Fruit fly (Drosophila melanogaster) whole organism, embryonic: Measurements from ENCODE around the gene Hexo1.

Experiments
- CG10209 ChIP-seq: fragments of 200-800 bp; sonication (Bioruptor generic); optimal IDR thresholded peaks from 3 replicates; lab custom pipeline; 2017; ENCODE audit warnings: missing biosample characterization, mild to moderate bottlenecking, missing genetic modification characterization, missing genetic modification reagents
- CG12744 ChIP-seq: fragments of 200-800 bp; sonication (Bioruptor generic); optimal IDR thresholded peaks from 2 replicates; lab custom pipeline; 2016; ENCODE audit warnings: missing biosample characterization, missing genetic modification characterization
- CG12769 ChIP-seq: fragments of 200-800 bp; sonication (Bioruptor generic); optimal IDR thresholded peaks from 2 replicates; lab custom pipeline; 2019; ENCODE audit warnings: missing biosample characterization, mild to moderate bottlenecking, missing genetic modification characterization, moderate library complexity
- CG13624 ChIP-seq: fragments of 200-800 bp; sonication (Bioruptor generic); optimal IDR thresholded peaks from 2 replicates; lab custom pipeline; 2016; ENCODE audit warnings: missing biosample characterization, missing genetic modification characterization
- CG15073 ChIP-seq: fragments of 200-800 bp; sonication (Bioruptor generic); optimal IDR thresholded peaks from 2 replicates; lab custom pipeline; 2016; ENCODE audit warnings: missing biosample characterization, missing genetic modification characterization
- CG1647 ChIP-seq: fragments of 200-800 bp; sonication (Bioruptor generic); optimal IDR thresholded peaks from 3 replicates; lab custom pipeline; 2016; ENCODE audit warnings: missing biosample characterization, missing genetic modification characterization
- CG18619 ChIP-seq: fragments of 200-800 bp; sonication (Bioruptor generic); optimal IDR thresholded peaks from 3 replicates; lab custom pipeline; 2017; ENCODE audit warnings: missing biosample characterization, mild to moderate bottlenecking, missing genetic modification characterization
- CG30403 ChIP-seq: fragments of 200-800 bp; sonication (Bioruptor generic); optimal IDR thresholded peaks from 3 replicates; lab custom pipeline; 2016; ENCODE audit warnings: missing biosample characterization, missing genetic modification characterization
- CG31224 ChIP-seq: fragments of 200-800 bp; sonication (Bioruptor generic); IDR thresholded peaks from 2 replicates; pipeline ENCODE4 v1.3.6; 2022; ENCODE audit warnings: missing biosample characterization, missing genetic modification characterization
- CG34224 ChIP-seq: fragments of 200-800 bp; sonication (Bioruptor generic); IDR thresholded peaks from 3 replicates; pipeline ENCODE4 v1.3.6; 2022; ENCODE audit warnings: missing biosample characterization, missing genetic modification characterization; ENCODE audit not compliant: partially characterized antibody
- CG3847 ChIP-seq: fragments of 200-800 bp; sonication (Bioruptor generic); IDR thresholded peaks from 2 replicates; pipeline ENCODE4 v1.3.6; 2022; ENCODE audit warnings: missing biosample characterization, missing genetic modification characterization
- CG4854 ChIP-seq: fragments of 200-800 bp; sonication (Bioruptor generic); optimal IDR thresholded peaks from 2 replicates; lab custom pipeline; 2016; ENCODE audit warnings: missing biosample characterization, missing genetic modification characterization, inconsistent platforms
- CG8388 ChIP-seq: fragments of 200-800 bp; sonication (Bioruptor generic); optimal IDR thresholded peaks from 2 replicates; lab custom pipeline; 2019; ENCODE audit warnings: missing biosample characterization, mild to moderate bottlenecking, missing genetic modification characterization, moderate library complexity
- CG9727 ChIP-seq: fragments of 200-800 bp; sonication (Bioruptor generic); optimal IDR thresholded peaks from 3 replicates; lab custom pipeline; 2017; ENCODE audit warnings: missing biosample characterization, mild to moderate bottlenecking, missing genetic modification characterization
- CG9797 ChIP-seq: fragments of 200-800 bp; sonication (Bioruptor generic); optimal IDR thresholded peaks from 3 replicates; lab custom pipeline; 2018; ENCODE audit warnings: missing biosample characterization, mild to moderate bottlenecking, missing genetic modification characterization
- CkIIα-i1 ChIP-seq: fragments of 200-800 bp; sonication (Bioruptor generic); IDR thresholded peaks from 2 replicates; pipeline ENCODE4 v1.3.6; 2022; ENCODE audit warnings: missing biosample characterization, missing genetic modification characterization
- D ChIP-seq, 2 experiments: fragments of 200-800 bp in 1 of 2; fragments of >200 bp in 1 of 2; sonication (Bioruptor generic) in 1 of 2; optimal IDR thresholded peaks; 2 replicates in 1 of 2; 3 replicates in 1 of 2; lab custom pipeline; 2017; ENCODE audit warnings: mild to moderate bottlenecking in 1 of 2, missing biosample characterization in 1 of 2, missing genetic modification characterization in 1 of 2, missing genetic modification reagents in 1 of 2
- Dip3 ChIP-seq: fragments of 200-800 bp; sonication (Bioruptor generic); optimal IDR thresholded peaks from 3 replicates; lab custom pipeline; 2016; ENCODE audit warnings: missing biosample characterization, missing genetic modification characterization
- Hmr ChIP-seq: fragments of 200-800 bp; sonication (Bioruptor generic); optimal IDR thresholded peaks from 3 replicates; lab custom pipeline; 2017; ENCODE audit warnings: mild to moderate bottlenecking, missing biosample characterization, missing genetic modification reagents, missing genetic modification characterization
- Myb ChIP-seq: fragments of 200-800 bp; sonication (Bioruptor generic); optimal IDR thresholded peaks from 2 replicates; lab custom pipeline; 2016; ENCODE audit warnings: missing biosample characterization, missing genetic modification characterization
- NC2α ChIP-seq: fragments of 200-800 bp; sonication (Bioruptor generic); optimal IDR thresholded peaks from 2 replicates; lab custom pipeline; 2016; ENCODE audit warnings: missing biosample characterization, missing genetic modification characterization
- NFAT ChIP-seq: fragments of 200-800 bp; sonication (Bioruptor generic); IDR thresholded peaks from 2 replicates; pipeline ENCODE4 v1.3.6; 2022; ENCODE audit warnings: missing biosample characterization, missing genetic modification characterization
- Opbp ChIP-seq: fragments of 200-800 bp; sonication (Bioruptor generic); IDR thresholded peaks from 3 replicates; pipeline ENCODE4 v1.3.6; 2022; ENCODE audit warnings: missing biosample characterization, missing genetic modification characterization; ENCODE audit not compliant: partially characterized antibody
- PHDP ChIP-seq: fragments of 200-800 bp; sonication (Bioruptor generic); optimal IDR thresholded peaks from 3 replicates; lab custom pipeline; 2018; ENCODE audit warnings: missing biosample characterization, mild to moderate bottlenecking, missing genetic modification characterization, moderate library complexity
- Ssrp ChIP-seq: fragments of 200-800 bp; sonication (Bioruptor generic); optimal IDR thresholded peaks from 2 replicates; lab custom pipeline; 2018; ENCODE audit warnings: missing biosample characterization, mild to moderate bottlenecking, missing genetic modification characterization, moderate library complexity
- TFAM ChIP-seq: fragments of 200-800 bp; sonication (Bioruptor generic); optimal IDR thresholded peaks from 2 replicates; lab custom pipeline; 2017; ENCODE audit warnings: missing biosample characterization, missing genetic modification characterization, inconsistent platforms
- Vsx1 ChIP-seq: fragments of 200-800 bp; sonication (Bioruptor generic); optimal IDR thresholded peaks from 2 replicates; lab custom pipeline; 2017; ENCODE audit warnings: missing biosample characterization, mild to moderate bottlenecking, missing genetic modification characterization, missing genetic modification reagents
- bcd ChIP-seq: fragments of 200-800 bp; sonication (Bioruptor generic); optimal IDR thresholded peaks from 2 replicates; lab custom pipeline; 2017; ENCODE audit warnings: missing biosample characterization, mild to moderate bottlenecking, missing genetic modification characterization
- croc ChIP-seq: fragments of 200-800 bp; sonication (Bioruptor generic); conservative IDR thresholded peaks from 3 replicates; pipeline ENCODE4 v1.3.6; 2022; ENCODE audit warnings: missing biosample characterization, missing genetic modification characterization
- cwo ChIP-seq: fragments of 200-800 bp; sonication (Bioruptor generic); optimal IDR thresholded peaks from 3 replicates; lab custom pipeline; 2017; ENCODE audit warnings: missing biosample characterization, missing genetic modification characterization, mild to moderate bottlenecking, moderate library complexity, missing genetic modification reagents
- gro ChIP-seq: fragments of 200-800 bp; sonication (Bioruptor generic); optimal IDR thresholded peaks from 2 replicates; lab custom pipeline; 2016; ENCODE audit warnings: missing biosample characterization, missing genetic modification characterization
- hbn ChIP-seq: fragments of 200-800 bp; sonication (Bioruptor generic); IDR thresholded peaks from 2 replicates; pipeline ENCODE4 v1.3.6; 2022; ENCODE audit warnings: missing biosample characterization, missing genetic modification characterization; ENCODE audit not compliant: partially characterized antibody
- hth ChIP-seq: fragments of >200 bp; optimal IDR thresholded peaks from 2 replicates; lab custom pipeline; 2017; ENCODE audit warnings: inconsistent platforms
- kay ChIP-seq: fragments of 200-800 bp; sonication (Bioruptor generic); optimal IDR thresholded peaks from 2 replicates; lab custom pipeline; 2016; ENCODE audit warnings: missing biosample characterization, missing genetic modification characterization
- ken ChIP-seq: fragments of 200-800 bp; sonication (Bioruptor generic); IDR thresholded peaks from 3 replicates; pipeline ENCODE4 v1.3.6; 2022; ENCODE audit warnings: missing biosample characterization, missing genetic modification characterization
- knrl ChIP-seq: fragments of 200-800 bp; sonication (Bioruptor generic); IDR thresholded peaks from 3 replicates; pipeline ENCODE4 v1.3.6; 2022; ENCODE audit warnings: missing biosample characterization, missing genetic modification characterization; ENCODE audit not compliant: partially characterized antibody
- lilli ChIP-seq: fragments of 200-800 bp; sonication (Bioruptor generic); optimal IDR thresholded peaks from 3 replicates; lab custom pipeline; 2016; ENCODE audit warnings: missing biosample characterization, missing genetic modification characterization
- lola ChIP-seq, 3 experiments: fragments of >200 bp in 2 of 3; fragments of 200-800 bp in 1 of 3; sonication (Bioruptor generic) in 1 of 3; optimal IDR thresholded peaks; 2 replicates each; lab custom pipeline; 2017 to 2019; ENCODE audit warnings: missing biosample characterization in 3 of 3, missing genetic modification characterization in 3 of 3, mild to moderate bottlenecking in 1 of 3, moderate library complexity in 1 of 3
- mld ChIP-seq: fragments of 200-800 bp; sonication (Bioruptor generic); IDR thresholded peaks from 3 replicates; pipeline ENCODE4 v1.3.6; 2022; ENCODE audit warnings: missing biosample characterization, missing genetic modification characterization; ENCODE audit not compliant: partially characterized antibody
- nau ChIP-seq: fragments of 200-800 bp; sonication (Bioruptor generic); optimal IDR thresholded peaks from 3 replicates; lab custom pipeline; 2017; ENCODE audit warnings: missing biosample characterization, mild to moderate bottlenecking, missing genetic modification characterization, missing genetic modification reagents
- nom ChIP-seq: fragments of 200-800 bp; sonication (Bioruptor generic); optimal IDR thresholded peaks from 2 replicates; lab custom pipeline; 2017; ENCODE audit warnings: missing biosample characterization, missing genetic modification characterization, mild to moderate bottlenecking, moderate library complexity, missing genetic modification reagents
- pita ChIP-seq: fragments of 200-800 bp; sonication (Bioruptor generic); optimal IDR thresholded peaks from 2 replicates; lab custom pipeline; 2017; ENCODE audit warnings: missing biosample characterization, mild to moderate bottlenecking, missing genetic modification characterization
- rib ChIP-seq: fragments of 200-800 bp; sonication (Bioruptor generic); IDR thresholded peaks from 2 replicates; pipeline ENCODE4 v1.3.6; 2022; ENCODE audit warnings: missing biosample characterization, missing genetic modification characterization
- ro ChIP-seq: fragments of 200-800 bp; sonication (Bioruptor generic); IDR thresholded peaks from 2 replicates; pipeline ENCODE4 v1.3.6; 2022; ENCODE audit warnings: missing biosample characterization, missing genetic modification characterization
- trh ChIP-seq: fragments of 200-800 bp; sonication (Bioruptor generic); optimal IDR thresholded peaks from 2 replicates; lab custom pipeline; 2016; ENCODE audit warnings: missing biosample characterization, missing genetic modification characterization
- twi ChIP-seq: fragments of 200-800 bp; optimal IDR thresholded peaks from 2 replicates; lab custom pipeline; 2019; ENCODE audit warnings: missing biosample characterization, mild to moderate bottlenecking, missing genetic modification characterization, moderate library complexity
- wek ChIP-seq: fragments of 200-800 bp; sonication (Bioruptor generic); optimal IDR thresholded peaks from 3 replicates; lab custom pipeline; 2018; ENCODE audit warnings: missing biosample characterization, mild to moderate bottlenecking, missing genetic modification characterization, moderate library complexity

Hexo1 gene

dm6 chr3L:4239442-4240322 is 48.8 kb upstream of the Hexo1 start, which contains the start of gene Sqor (continued):
- no peak for TF ChIP-seq mld (GFP tag; lab: Robert Waterston, UW)
- no peak for TF ChIP-seq D (optimal IDR thresholded peaks at IDR 0.05; lab: Kevin White, UChicago)
- TF ChIP-seq D (GFP tag; optimal IDR thresholded peaks at IDR 0.05; lab: Kevin White, UChicago): peak; percentile 37
- peak; percentile 79 for TF ChIP-seq trh (GFP tag; lab: Kevin White, UChicago)
- TF ChIP-seq nau (GFP tag; lab: Kevin White, UChicago): no peak
- no peak for TF ChIP-seq knrl
- TF ChIP-seq CG8388 (GFP tag; lab: Kevin White, UChicago): peak; percentile 68
- TF ChIP-seq CG30403: peak; percentile 91
- TF ChIP-seq NC2α: peak; percentile 52
- TF ChIP-seq Ssrp (tag; lab: Kevin White, UChicago): peak; percentile 79
- TF ChIP-seq CG15073: peak; percentile 49
- peak; percentile 81 for TF ChIP-seq CG13624 (GFP tag; lab: Kevin White, UChicago)
- peak; percentile 90 for TF ChIP-seq CG12769 (tag; lab: Kevin White, UChicago)
- TF ChIP-seq CG4854 (GFP tag; lab: Kevin White, UChicago): peak; percentile 81
- TF ChIP-seq Dip3 (GFP tag; lab: Kevin White, UChicago): peak; percentile 92
- no peak for TF ChIP-seq Vsx1
- TF ChIP-seq lola (GFP tag; optimal IDR thresholded peaks at IDR 0.05; lab: Kevin White, UChicago): peak in 1 of 3 experiments; percentile 64
- peak; percentile 76 for TF ChIP-seq NFAT (GFP tag; lab: Robert Waterston, UW)
- no peak for TF ChIP-seq Opbp (GFP tag; lab: Robert Waterston, UW)
- TF ChIP-seq hth (lab: Kevin White, UChicago): no peak
- peak; percentile 43; the same call in 1 of the 2 replicates for TF ChIP-seq ro
- peak; percentile 89 for TF ChIP-seq CG10209 (GFP tag; lab: Kevin White, UChicago)
- peak; percentile 63 for TF ChIP-seq CG31224 (GFP tag; lab: Robert Waterston, UW)
- TF ChIP-seq CG9797: no peak
- TF ChIP-seq CG3847: peak; percentile 82
- peak; percentile 90 for TF ChIP-seq bcd (GFP tag; lab: Kevin White, UChicago)
- peak; percentile 83 for TF ChIP-seq cwo
- TF ChIP-seq twi: peak; percentile 33
- no peak for TF ChIP-seq hbn
- peak; percentile 91 for TF ChIP-seq nom (GFP tag; lab: Kevin White, UChicago)
- peak; percentile 89 for TF ChIP-seq lilli
- peak; percentile 89 for TF ChIP-seq Hmr (GFP tag; lab: Kevin White, UChicago)
- no peak for TF ChIP-seq TFAM (GFP tag; lab: Kevin White, UChicago)
- peak; percentile 84 for TF ChIP-seq rib
- peak; percentile 65 for TF ChIP-seq CG12744 (GFP tag; lab: Kevin White, UChicago)
- TF ChIP-seq pita (GFP tag; lab: Kevin White, UChicago): no peak
- peak; percentile 57 for TF ChIP-seq ken (GFP tag; lab: Robert Waterston, UW)
- peak; percentile 71 for TF ChIP-seq CG1647 (GFP tag; lab: Kevin White, UChicago)
- TF ChIP-seq CkIIα-i1 (GFP tag; lab: Robert Waterston, UW): no peak; the same call in 1 of the 2 replicates
- TF ChIP-seq wek (GFP tag; lab: Kevin White, UChicago): peak; percentile 58
- no peak for TF ChIP-seq CG34224
- TF ChIP-seq croc: 0 out of 3 replicates have a peak, but pooled peaks have one; percentile 13
- TF ChIP-seq PHDP (tag; lab: Kevin White, UChicago): peak; percentile 89
- TF ChIP-seq gro (GFP tag; lab: Kevin White, UChicago): peak; percentile 91
- TF ChIP-seq kay (GFP tag; lab: Kevin White, UChicago): peak; percentile 54
- TF ChIP-seq CG9727 (GFP tag; lab: Kevin White, UChicago): peak; percentile 87
- peak; percentile 91 for TF ChIP-seq CG18619 (GFP tag; lab: Kevin White, UChicago)
- peak; percentile 70 for TF ChIP-seq Myb (GFP tag; lab: Kevin White, UChicago)
